Fruit fly (Drosophila melanogaster) S2 (cell line): ENCODE data around the gene CG13373.

ENCODE experiments used
- CG8478 ChIP-seq: fragments of >200 bp; optimal IDR thresholded peaks from 2 replicates; lab custom pipeline; 2018
- CTCF ChIP-seq, 2 experiments: fragments of >200 bp; optimal IDR thresholded peaks; 2 replicates each; lab custom pipeline; 2018

The CG13373 gene

dm6 chrX:515676-516075 lies 38.9 kb downstream of the CG13373 start:
- TF ChIP-seq CG8478 (lab: Kevin White, UChicago) (no peak), CTCF (optimal IDR thresholded peaks at IDR 0.05; lab: Kevin White, UChicago) (no peak)

- TF ChIP-seq CTCF (optimal IDR thresholded peaks at IDR 0.05; lab: Kevin White, UChicago) (no peak), CG8478 (lab: Kevin White, UChicago) (no peak)
Measured at dm6 chrX:518858-519257, 42.1 kb downstream of the CG13373 start.

- TF ChIP-seq CG8478 (lab: Kevin White, UChicago) (no peak), CTCF (optimal IDR thresholded peaks at IDR 0.05; lab: Kevin White, UChicago) (no peak)
Measured at dm6 chrX:520215-520861, 43.6 kb downstream of the CG13373 start.

DNA sequence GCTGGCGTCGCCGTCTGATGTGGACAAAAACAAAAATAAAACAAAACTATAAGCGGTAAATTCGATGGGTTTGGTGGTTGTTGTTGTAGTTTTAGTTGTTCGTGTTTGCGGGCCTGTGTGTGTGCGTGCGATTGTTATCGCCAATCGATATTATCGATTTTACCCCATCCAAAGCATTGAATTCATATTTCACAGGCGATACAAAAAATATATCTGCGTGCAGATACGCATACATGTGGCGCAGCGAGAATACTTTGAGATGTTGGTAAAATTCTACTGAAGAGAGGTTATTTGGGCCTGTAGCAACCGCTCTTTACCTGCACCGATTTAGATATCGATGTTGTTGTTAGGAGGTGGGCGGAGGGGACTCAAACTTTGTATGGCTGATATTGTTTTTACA lies 44.9 kb downstream of the CG13373 start:
- TF ChIP-seq CG8478 (lab: Kevin White, UChicago) (no peak), CTCF (optimal IDR thresholded peaks at IDR 0.05; lab: Kevin White, UChicago) (no peak)

dm6 chrX:522357-523043 lies 45.7 kb downstream of the CG13373 start:
- no peak for TF ChIP-seq CTCF (optimal IDR thresholded peaks at IDR 0.05; lab: Kevin White, UChicago)
- no peak for TF ChIP-seq CG8478 (lab: Kevin White, UChicago)

DNA sequence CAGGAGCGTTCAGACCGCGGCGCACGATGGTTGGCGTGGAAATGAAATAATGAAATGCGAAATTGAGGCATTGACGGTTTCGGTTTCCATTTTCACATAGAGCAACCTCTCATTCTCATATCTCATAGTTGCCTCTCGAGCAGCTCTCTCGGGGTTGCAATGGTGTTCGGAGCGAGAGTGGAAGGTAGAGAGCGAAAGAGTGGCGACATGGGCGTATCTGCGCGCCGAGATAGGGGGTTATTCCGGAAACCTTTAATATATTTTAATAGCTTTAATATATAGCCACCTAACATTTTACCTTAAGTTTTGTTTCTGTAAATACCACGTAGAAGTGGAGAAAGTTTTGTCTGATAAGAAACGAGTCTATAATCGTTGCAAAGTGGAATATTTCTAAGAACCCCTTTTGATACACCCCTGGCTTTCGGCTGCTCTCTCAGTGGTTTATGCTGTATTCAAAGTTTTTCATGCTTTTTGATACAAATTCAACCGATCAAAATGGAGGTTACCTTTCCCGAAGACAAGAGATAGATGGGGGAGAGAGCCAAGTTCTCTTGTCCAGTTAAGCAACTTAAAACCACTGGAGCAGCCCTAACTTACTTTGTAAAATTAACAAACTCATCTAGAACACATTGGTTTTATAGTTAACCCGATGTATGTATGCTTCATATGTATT lies 46.5 kb downstream of the CG13373 start, which contains the start of gene elav:
Gene elav, minus strand, starts transcription at position 48 of the 673 bp plus-strand sequence.
- TF ChIP-seq CG8478 (lab: Kevin White, UChicago) (no peak), CTCF (optimal IDR thresholded peaks at IDR 0.05; lab: Kevin White, UChicago) (no peak)

- TF ChIP-seq CG8478 (lab: Kevin White, UChicago) (no peak), CTCF (optimal IDR thresholded peaks at IDR 0.05; lab: Kevin White, UChicago) (no peak)
Measured at dm6 chrX:524331-524730, 47.5 kb downstream of the CG13373 start.

dm6 chrX:525610-526009 lies 48.8 kb downstream of the CG13373 start:
- TF ChIP-seq CTCF (optimal IDR thresholded peaks at IDR 0.05; lab: Kevin White, UChicago) (no peak), CG8478 (lab: Kevin White, UChicago) (no peak)

DNA sequence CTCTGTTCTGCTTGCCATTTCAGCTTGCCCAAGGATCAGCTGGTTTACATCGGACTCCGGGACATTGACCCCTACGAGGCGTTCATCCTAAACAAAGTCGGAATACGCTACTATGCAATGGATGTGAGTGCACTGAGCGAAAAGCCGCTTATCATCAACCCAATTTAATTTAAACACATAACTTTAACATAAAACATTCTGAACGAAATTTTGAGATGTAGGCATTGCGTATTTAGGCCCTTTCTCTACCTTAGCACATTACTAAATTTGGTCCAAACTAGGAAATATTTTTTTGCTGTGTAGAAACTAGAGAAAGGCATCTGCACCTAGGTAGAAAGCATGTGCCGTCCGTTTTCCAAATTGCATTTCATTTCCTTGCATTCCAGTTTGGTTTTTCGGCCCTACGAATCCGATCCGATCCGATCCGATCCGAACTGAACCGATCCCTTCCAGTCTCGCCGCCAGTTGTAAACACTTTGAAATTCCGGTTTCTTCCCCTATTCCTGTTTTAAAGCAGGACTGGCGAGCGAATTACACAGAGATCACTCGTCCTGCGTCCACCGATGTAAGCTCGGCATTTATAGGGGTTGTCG lies 49.8 kb downstream of the CG13373 start:
- TF ChIP-seq CG8478 (lab: Kevin White, UChicago) (no peak), CTCF (optimal IDR thresholded peaks at IDR 0.05; lab: Kevin White, UChicago) (no peak)
